Worm (Caenorhabditis elegans): ENCODE results near the gene csn-6.

Gene csn-6

DNA sequence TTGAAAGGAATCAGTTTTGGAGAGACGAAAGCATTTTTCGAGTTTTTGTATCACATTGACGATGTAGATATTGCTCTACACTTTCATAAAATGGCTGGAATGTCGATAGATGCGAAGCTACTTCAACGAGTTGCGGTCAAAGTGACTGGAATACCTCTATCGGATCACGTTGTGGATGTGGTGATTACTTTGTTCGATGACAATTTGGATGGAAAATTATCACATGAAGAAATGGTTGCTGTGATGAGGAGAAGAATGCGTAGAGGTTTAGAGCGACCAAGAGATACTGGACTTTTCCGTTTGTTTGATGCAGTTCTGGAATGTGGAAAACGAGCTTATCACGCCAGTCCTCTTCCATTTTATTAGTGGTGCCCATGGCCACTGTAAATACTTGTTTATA lies 976 bp upstream of the csn-6 start:
- TF ChIP-seq aha-1 (tag) (peak; percentile 55), unc-62 (GFP tag; optimal IDR thresholded peaks at IDR 0.05 in 1 of 2) (peak in 1 of 2 experiments; percentile 85), unc-62 (tag; optimal IDR thresholded peaks at IDR 0.05) (no peak), dmd-6 (GFP tag; IDR thresholded peaks at IDR 0.05) (no peak)

DNA sequence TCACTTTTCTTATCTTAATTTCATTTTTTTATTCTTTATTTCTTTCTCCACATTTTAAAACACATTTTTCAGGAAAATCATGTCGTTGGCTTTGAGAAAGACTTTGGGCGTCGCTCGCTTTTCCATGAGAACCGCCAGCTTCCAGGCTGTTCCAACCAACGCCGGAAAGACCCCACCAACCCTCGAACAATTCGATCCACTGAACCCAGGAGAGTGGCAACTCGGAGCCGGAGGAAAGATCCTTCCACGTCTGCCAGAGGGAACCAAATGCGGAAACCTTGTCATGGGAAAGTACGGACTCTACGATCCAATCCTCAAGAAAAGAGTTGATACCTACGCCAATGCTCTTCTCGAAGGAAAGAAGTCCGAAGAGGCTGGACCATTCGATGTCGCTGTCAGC lies 515 bp upstream of the csn-6 start, which contains the start of gene kdp-1:
Gene kdp-1 (plus strand): TSS at position 80 of the 400 bp plus-strand sequence.
- TF ChIP-seq nhr-42 (GFP tag; IDR thresholded peaks at IDR 0.05): no peak
- TF ChIP-seq lin-15B (tag; optimal IDR thresholded peaks at IDR 0.05): no peak
- no peak for TF ChIP-seq madf-9 (GFP tag; conservative IDR thresholded peaks at IDR 0.05)
- TF ChIP-seq nhr-48 (tag; optimal IDR thresholded peaks at IDR 0.05): no peak
- TF ChIP-seq mes-2 (tag; optimal IDR thresholded peaks at IDR 0.05; ENCODE audit: poor library complexity, severe bottlenecking): no peak
- no peak for TF ChIP-seq saeg-2 (GFP tag; IDR thresholded peaks at IDR 0.05)
- no peak for TF ChIP-seq mxl-3 (GFP tag; optimal IDR thresholded peaks at IDR 0.05)
- TF ChIP-seq lin-38 (GFP tag; IDR thresholded peaks at IDR 0.05): peak; percentile 58
- TF ChIP-seq F26F4.8 (GFP tag; conservative IDR thresholded peaks at IDR 0.05): no peak
- TF ChIP-seq pha-4 (GFP tag; IDR thresholded peaks at IDR 0.05): peak; percentile 34; the same call in 1 of the 2 replicates
- no peak for TF ChIP-seq pha-4 (tag; optimal IDR thresholded peaks at IDR 0.05)
- TF ChIP-seq F49E8.2 (tag; optimal IDR thresholded peaks at IDR 0.05; ENCODE audit: borderline replicate concordance): no peak
- 0 out of 2 replicates have a peak, but pooled peaks have one; percentile 15 for TF ChIP-seq mdt-29 (GFP tag; IDR thresholded peaks at IDR 0.05)
- TF ChIP-seq daf-16 (GFP tag; optimal IDR thresholded peaks at IDR 0.05): no peak
- TF ChIP-seq daf-16 (tag; optimal IDR thresholded peaks at IDR 0.05): no peak
- peak; percentile 69 for TF ChIP-seq ama-1 (optimal IDR thresholded peaks at IDR 0.05)
- TF ChIP-seq dmd-9 (GFP tag; IDR thresholded peaks at IDR 0.05): 0 out of 2 replicates have a peak, but pooled peaks have one; percentile 27
- no peak for TF ChIP-seq tra-1 (GFP tag; IDR thresholded peaks at IDR 0.05)
- TF ChIP-seq set-16 (GFP tag; IDR thresholded peaks at IDR 0.05): peak; percentile 74

DNA sequence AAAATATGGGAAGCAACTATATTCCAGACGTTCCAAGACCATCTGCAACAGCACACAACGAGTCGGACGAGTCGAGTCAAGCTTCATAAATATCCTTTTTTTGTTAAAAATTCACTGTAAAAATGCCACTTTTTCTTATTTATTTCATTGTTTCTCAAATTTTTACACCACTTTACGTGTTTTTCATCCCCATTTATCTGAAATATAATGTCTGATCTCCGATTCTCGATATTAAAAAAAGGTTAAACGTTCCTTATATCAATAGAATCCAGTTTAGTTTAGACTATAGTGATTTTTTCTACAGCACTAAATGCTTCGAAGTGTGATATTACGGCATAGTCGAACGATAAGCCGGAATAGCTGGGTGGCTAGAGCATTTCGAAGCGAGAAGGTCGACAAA lies 2.8 kb downstream of the csn-6 start, which contains the start of gene Y67H2A.7:
Gene Y67H2A.7 (plus strand): TSS at position 301 of the 400 bp plus-strand sequence.
- TF ChIP-seq nhr-28 (tag; optimal IDR thresholded peaks at IDR 0.05) (no peak), attf-4 (tag; optimal IDR thresholded peaks at IDR 0.05) (no peak)

DNA sequence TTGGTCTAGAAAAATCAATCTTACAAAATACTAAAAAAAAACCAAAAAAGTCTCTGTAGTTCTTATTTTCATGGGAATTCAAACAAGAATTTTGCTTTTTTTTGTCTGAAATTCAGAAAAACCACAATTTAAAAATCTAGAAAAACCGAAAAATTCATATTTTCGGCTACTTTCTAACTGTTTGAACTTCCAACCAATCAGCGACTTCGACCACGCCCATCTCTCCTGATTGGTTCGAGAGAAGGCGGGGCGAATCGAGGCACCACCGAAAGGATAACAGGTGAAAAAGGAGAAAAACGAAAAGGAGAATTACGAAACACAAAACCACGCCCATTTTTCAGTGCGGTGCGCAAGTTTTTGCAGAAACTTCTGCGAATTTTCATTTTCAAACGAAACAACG lies 4.2 kb downstream of the csn-6 start:
- TF ChIP-seq Y48G9A.11 (GFP tag; IDR thresholded peaks at IDR 0.05): no peak
- TF ChIP-seq zfp-2 (tag; optimal IDR thresholded peaks at IDR 0.05): no peak
- no peak for TF ChIP-seq lsy-2 (tag; optimal IDR thresholded peaks at IDR 0.05)
- TF ChIP-seq spr-1 (tag; optimal IDR thresholded peaks at IDR 0.05): no peak
- TF ChIP-seq madf-9 (GFP tag; conservative IDR thresholded peaks at IDR 0.05): no peak
- TF ChIP-seq lin-39 (tag; optimal IDR thresholded peaks at IDR 0.05): no peak
- TF ChIP-seq ZK546.5 (tag; optimal IDR thresholded peaks at IDR 0.05): no peak
- no peak for TF ChIP-seq zfp-3 (GFP tag; conservative IDR thresholded peaks at IDR 0.05)
- no peak for TF ChIP-seq unc-39 (tag; optimal IDR thresholded peaks at IDR 0.05)
- TF ChIP-seq F10B5.3 (tag; optimal IDR thresholded peaks at IDR 0.05): no peak
- no peak for TF ChIP-seq vab-7 (GFP tag; IDR thresholded peaks at IDR 0.05)

DNA sequence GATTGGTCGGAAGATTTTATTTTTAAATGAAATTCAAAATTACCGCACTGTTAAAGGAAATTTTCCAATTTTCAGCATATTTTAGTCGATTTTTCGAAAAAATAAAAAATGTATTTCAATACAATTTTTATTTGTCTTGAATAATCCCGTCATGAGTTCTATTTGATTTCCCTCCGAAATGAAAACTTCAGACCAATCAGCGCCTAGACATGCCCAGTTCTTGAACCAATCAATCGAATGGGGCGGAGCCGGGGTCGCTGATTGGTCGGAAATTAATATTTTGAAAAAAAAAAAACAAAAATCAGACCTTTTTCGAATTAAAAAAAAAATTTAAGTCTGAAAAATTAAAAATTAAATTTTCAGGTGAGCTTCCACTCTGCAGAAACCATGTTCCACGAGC lies 9.0 kb downstream of the csn-6 start:
- no peak for TF ChIP-seq lin-38 (GFP tag; IDR thresholded peaks at IDR 0.05)
- no peak for TF ChIP-seq nhr-48 (tag; optimal IDR thresholded peaks at IDR 0.05)
- TF ChIP-seq snpc-1.2 (GFP tag; IDR thresholded peaks at IDR 0.05): no peak
- no peak for TF ChIP-seq ama-1 (optimal IDR thresholded peaks at IDR 0.05)
- TF ChIP-seq madf-9 (GFP tag; conservative IDR thresholded peaks at IDR 0.05): no peak
- TF ChIP-seq pqm-1 (tag; optimal IDR thresholded peaks at IDR 0.05): no peak
- no peak for TF ChIP-seq mep-1 (tag; optimal IDR thresholded peaks at IDR 0.05)
- TF ChIP-seq tra-1 (GFP tag; IDR thresholded peaks at IDR 0.05): no peak
- no peak for TF ChIP-seq daf-12 (tag; optimal IDR thresholded peaks at IDR 0.05)
- TF ChIP-seq cey-2 (tag; optimal IDR thresholded peaks at IDR 0.05; ENCODE audit: borderline replicate concordance, insufficient read depth): no peak
- TF ChIP-seq egl-43 (GFP tag; IDR thresholded peaks at IDR 0.05): no peak
- no peak for TF ChIP-seq sdz-12 (GFP tag; optimal IDR thresholded peaks at IDR 0.05)

Measured in whole organism, L4 larva.